Worm (Caenorhabditis elegans) whole organism, L2 larva: ENCODE measurements around the gene oac-50.

ENCODE experiments used
- C34F6.9 ChIP-seq: fragments of 150-350 bp; optimal IDR thresholded peaks from 2 replicates; lab custom pipeline; 2014; ENCODE audit warnings: missing biosample characterization, missing genetic modification characterization
- F13H6.1 ChIP-seq: sonication (generic microtip); optimal IDR thresholded peaks from 2 replicates; lab custom pipeline; 2016; ENCODE audit warnings: missing genetic modification characterization, missing compliant biosample characterization
- R02D3.7 ChIP-seq: fragments of 150-350 bp; optimal IDR thresholded peaks from 2 replicates; lab custom pipeline; 2014; ENCODE audit warnings: missing biosample characterization, missing genetic modification characterization
- ZK546.5 ChIP-seq: sonication (generic microtip); optimal IDR thresholded peaks from 2 replicates; lab custom pipeline; 2017; ENCODE audit warnings: missing biosample characterization, missing genetic modification characterization
- aly-2 ChIP-seq: fragments of 150-350 bp; optimal IDR thresholded peaks from 2 replicates; lab custom pipeline; 2014; ENCODE audit warnings: missing biosample characterization, missing genetic modification characterization
- blmp-1 ChIP-seq: sonication (generic microtip); optimal IDR thresholded peaks from 2 replicates; lab custom pipeline; 2017; ENCODE audit warnings: missing genetic modification characterization, mild to moderate bottlenecking, missing compliant biosample characterization, antibody characterized with exemption, moderate library complexity; ENCODE audit not compliant: insufficient read depth
- crh-2 ChIP-seq: sonication (generic microtip); optimal IDR thresholded peaks from 2 replicates; lab custom pipeline; 2017; ENCODE audit warnings: missing biosample characterization, missing genetic modification characterization
- dmd-4 ChIP-seq: sonication (generic microtip); optimal IDR thresholded peaks from 2 replicates; lab custom pipeline; 2017; ENCODE audit warnings: missing biosample characterization, missing genetic modification characterization
- egl-27 ChIP-seq: sonication (generic microtip); optimal IDR thresholded peaks from 3 replicates; lab custom pipeline; 2017; ENCODE audit warnings: missing biosample characterization, missing genetic modification reagents, missing genetic modification characterization
- elt-1 ChIP-seq: fragments of 150-350 bp; optimal IDR thresholded peaks from 2 replicates; lab custom pipeline; 2014; ENCODE audit warnings: missing biosample characterization, missing genetic modification characterization
- elt-3 ChIP-seq: sonication (generic microtip); optimal IDR thresholded peaks from 2 replicates; lab custom pipeline; 2017; ENCODE audit warnings: missing biosample characterization, missing genetic modification characterization
- fos-1 ChIP-seq: fragments of 150-350 bp; optimal IDR thresholded peaks from 2 replicates; lab custom pipeline; 2014; ENCODE audit warnings: missing biosample characterization, missing genetic modification characterization
- gmeb-1 ChIP-seq: fragments of 150-350 bp; optimal IDR thresholded peaks from 2 replicates; lab custom pipeline; 2014; ENCODE audit warnings: missing biosample characterization, missing genetic modification characterization
- lin-11 ChIP-seq: fragments of 150-350 bp; sonication (generic microtip); optimal IDR thresholded peaks from 2 replicates; lab custom pipeline; 2014; ENCODE audit warnings: missing biosample characterization, missing genetic modification characterization, inconsistent platforms, mixed read lengths
- lsy-2 ChIP-seq, 2 experiments: fragments of 150-350 bp in 1 of 2; sonication (generic microtip) in 1 of 2; optimal IDR thresholded peaks; 2 replicates each; lab custom pipeline; 2014 to 2017; ENCODE audit warnings: missing biosample characterization in 2 of 2, missing genetic modification characterization in 2 of 2
- mab-5 ChIP-seq: fragments of 150-350 bp; optimal IDR thresholded peaks from 2 replicates; lab custom pipeline; 2014; ENCODE audit warnings: missing biosample characterization, missing genetic modification characterization
- nhr-11 ChIP-seq: fragments of 150-350 bp; optimal IDR thresholded peaks from 2 replicates; lab custom pipeline; 2014; ENCODE audit warnings: missing biosample characterization, missing genetic modification characterization
- nhr-12 ChIP-seq: fragments of 150-350 bp; optimal IDR thresholded peaks from 2 replicates; lab custom pipeline; 2014; ENCODE audit warnings: missing biosample characterization, missing genetic modification characterization
- nhr-129 ChIP-seq: fragments of 150-350 bp; optimal IDR thresholded peaks from 2 replicates; lab custom pipeline; 2014; ENCODE audit warnings: missing biosample characterization, missing genetic modification characterization
- nhr-21 ChIP-seq: fragments of 150-350 bp; optimal IDR thresholded peaks from 2 replicates; lab custom pipeline; 2014; ENCODE audit warnings: missing biosample characterization, missing genetic modification characterization
- nhr-23 ChIP-seq: fragments of 150-350 bp; optimal IDR thresholded peaks from 2 replicates; lab custom pipeline; 2014; ENCODE audit warnings: missing biosample characterization, missing genetic modification reagents, missing genetic modification characterization
- nhr-6 ChIP-seq: fragments of 150-350 bp; optimal IDR thresholded peaks from 2 replicates; lab custom pipeline; 2014; ENCODE audit warnings: missing biosample characterization, missing genetic modification characterization
- nhr-77 ChIP-seq: fragments of 150-350 bp; optimal IDR thresholded peaks from 2 replicates; lab custom pipeline; 2014; ENCODE audit warnings: missing biosample characterization, missing genetic modification characterization
- skn-1 ChIP-seq: sonication (generic microtip); optimal IDR thresholded peaks from 2 replicates; lab custom pipeline; 2017; ENCODE audit warnings: missing biosample characterization, missing genetic modification characterization
- sma-3 ChIP-seq: sonication (generic microtip); optimal IDR thresholded peaks from 2 replicates; lab custom pipeline; 2016; ENCODE audit warnings: missing genetic modification reagents, missing genetic modification characterization, missing compliant biosample characterization
- sma-9 ChIP-seq, 2 experiments: fragments of 150-350 bp in 1 of 2; sonication (generic microtip) in 1 of 2; optimal IDR thresholded peaks; 2 replicates each; lab custom pipeline; 2014 to 2016; ENCODE audit warnings: missing genetic modification characterization in 2 of 2, mild to moderate bottlenecking in 1 of 2, missing biosample characterization in 1 of 2, missing compliant biosample characterization in 1 of 2, missing genetic modification reagents in 1 of 2, moderate library complexity in 1 of 2
- snpc-4 ChIP-seq: fragments of 150-350 bp; optimal IDR thresholded peaks from 2 replicates; lab custom pipeline; 2014; ENCODE audit warnings: missing biosample characterization, missing genetic modification characterization
- unc-62 ChIP-seq: fragments of 150-350 bp; optimal IDR thresholded peaks from 2 replicates; lab custom pipeline; 2014; ENCODE audit warnings: missing biosample characterization, missing genetic modification reagents, missing genetic modification characterization
- ztf-11 ChIP-seq: sonication (generic microtip); optimal IDR thresholded peaks from 2 replicates; lab custom pipeline; 2017; ENCODE audit warnings: missing biosample characterization, missing genetic modification characterization
- ztf-4 ChIP-seq: fragments of 150-350 bp; optimal IDR thresholded peaks from 2 replicates; lab custom pipeline; 2014; ENCODE audit warnings: missing biosample characterization, missing genetic modification characterization

oac-50 gene

ce11 chrV:9073322-9074038 lies at the start of gene oac-50:
Gene oac-50, minus strand, starts transcription at chrV:9073540.
- TF ChIP-seq sma-9 (GFP tag; optimal IDR thresholded peaks at IDR 0.05; lab: Kevin White, UChicago), result peak; percentile 2
- TF ChIP-seq sma-9 (tag; optimal IDR thresholded peaks at IDR 0.05; lab: Kevin White, UChicago), result no peak
- no peak for TF ChIP-seq crh-2 (tag; lab: Kevin White, UChicago)
- no peak for TF ChIP-seq mab-5 (tag; lab: Kevin White, UChicago)
- peak; percentile 27 for TF ChIP-seq F13H6.1 (tag; lab: Kevin White, UChicago)
- TF ChIP-seq nhr-6, result no peak
- no peak for TF ChIP-seq ztf-4 (tag; lab: Kevin White, UChicago)
- no peak for TF ChIP-seq lsy-2 (tag; optimal IDR thresholded peaks at IDR 0.05; lab: Kevin White, UChicago)
- no peak for TF ChIP-seq egl-27 (tag; lab: Kevin White, UChicago)
- no peak for TF ChIP-seq R02D3.7 (tag; lab: Kevin White, UChicago)

- no peak for TF ChIP-seq nhr-11 (tag; lab: Kevin White, UChicago)
- TF ChIP-seq lsy-2 (tag; optimal IDR thresholded peaks at IDR 0.05; lab: Kevin White, UChicago), result no peak
- no peak for TF ChIP-seq ZK546.5 (tag; lab: Kevin White, UChicago)
- no peak for TF ChIP-seq C34F6.9 (tag; lab: Kevin White, UChicago)
Measured at ce11 chrV:9122004-9122403, 48.7 kb upstream of the oac-50 start, which contains the start of gene F21C10.13. Gene F21C10.13, plus strand, starts transcription at chrV:9122304.

- TF ChIP-seq nhr-21 (tag; lab: Kevin White, UChicago) (no peak), lin-11 (tag; lab: Kevin White, UChicago) (no peak), skn-1 (tag; lab: Kevin White, UChicago) (no peak), C34F6.9 (tag; lab: Kevin White, UChicago) (no peak), aly-2 (tag; lab: Kevin White, UChicago) (no peak), elt-3 (tag; lab: Kevin White, UChicago) (no peak), nhr-77 (tag; lab: Kevin White, UChicago) (no peak)
Measured at ce11 chrV:9112467-9112866, 39.1 kb upstream of the oac-50 start, which contains the start of gene F21C10.7. Gene F21C10.7, plus strand, starts transcription at chrV:9112767.

ce11 chrV:9111957-9112356 lies 38.6 kb upstream of the oac-50 start:
- TF ChIP-seq nhr-129 (peak; percentile 46), snpc-4 (tag; lab: Kevin White, UChicago) (no peak), sma-9 (GFP tag; optimal IDR thresholded peaks at IDR 0.05; lab: Kevin White, UChicago) (peak; percentile 25), sma-9 (tag; optimal IDR thresholded peaks at IDR 0.05; lab: Kevin White, UChicago) (no peak)

ce11 chrV:9109281-9109680 lies 35.9 kb upstream of the oac-50 start, which contains the start of gene pqn-31:
Gene pqn-31, plus strand, starts transcription at chrV:9109581.
- TF ChIP-seq snpc-4 (tag; lab: Kevin White, UChicago) (no peak), crh-2 (tag; lab: Kevin White, UChicago) (no peak), dmd-4 (tag; lab: Kevin White, UChicago) (no peak), gmeb-1 (tag; lab: Kevin White, UChicago) (no peak), nhr-12 (tag; lab: Kevin White, UChicago) (no peak), unc-62 (GFP tag; lab: Kevin White, UChicago) (no peak), elt-3 (tag; lab: Kevin White, UChicago) (no peak), nhr-23 (tag; lab: Kevin White, UChicago) (no peak), blmp-1 (tag; lab: Kevin White, UChicago) (no peak), ztf-11 (tag; lab: Kevin White, UChicago) (no peak), C34F6.9 (tag; lab: Kevin White, UChicago) (no peak), nhr-11 (tag; lab: Kevin White, UChicago) (no peak), skn-1 (tag; lab: Kevin White, UChicago) (no peak), nhr-77 (tag; lab: Kevin White, UChicago) (no peak), F13H6.1 (tag; lab: Kevin White, UChicago) (no peak), elt-1 (no peak), ztf-4 (tag; lab: Kevin White, UChicago) (no peak)

- TF ChIP-seq nhr-129 (no peak), sma-3 (GFP tag; lab: Kevin White, UChicago) (no peak), lin-11 (tag; lab: Kevin White, UChicago) (no peak), fos-1 (tag; lab: Kevin White, UChicago) (no peak), nhr-21 (tag; lab: Kevin White, UChicago) (no peak)
Measured at ce11 chrV:9108219-9108618, 34.9 kb upstream of the oac-50 start, which contains the start of gene F21C10.18. Gene F21C10.18, plus strand, starts transcription at chrV:9108519.
